Worm (Caenorhabditis elegans) whole organism, L1 larva: Measurements from ENCODE around the gene suf-1.

Source experiments
- efl-1 ChIP-seq, 4 experiments: fragments of 150-350 bp; optimal IDR thresholded peaks in 3 of 4; peaks in 1 of 4; 1 replicate in 1 of 4; 2 replicates in 3 of 4; lab custom pipeline; 2014; ENCODE audit warnings: missing biosample characterization in 2 of 4, missing genetic modification characterization in 2 of 4, missing genetic modification reagents in 2 of 4
- fkh-4 ChIP-seq: sonication (generic microtip); optimal IDR thresholded peaks from 2 replicates; lab custom pipeline; 2016; ENCODE audit warnings: missing compliant biosample characterization, missing genetic modification characterization, borderline replicate concordance
- nhr-77 ChIP-seq: fragments of 150-350 bp; optimal IDR thresholded peaks from 2 replicates; lab custom pipeline; 2014; ENCODE audit warnings: missing biosample characterization, missing genetic modification characterization
- nhr-85 ChIP-seq: sonication (generic microtip); peaks from one replicate; lab custom pipeline; 2016; ENCODE audit warnings: missing genetic modification characterization, inconsistent platforms, missing compliant biosample characterization

- TF ChIP-seq fkh-4 (tag; lab: Kevin White, UChicago) (no peak), efl-1 (optimal IDR thresholded peaks at IDR 0.05; lab: Kevin White, UChicago) (no peak), efl-1 (GFP tag; optimal IDR thresholded peaks at IDR 0.05 in 1 of 2; lab: Kevin White, UChicago) (no peak), nhr-77 (tag; lab: Kevin White, UChicago) (no peak), nhr-85 (tag; lab: Kevin White, UChicago) (no peak)
These were observed 19.8 kb downstream of the suf-1 start, which contains the start of gene T22C8.4 for ce11 chrII:8623396-8623795.
